Worm (Caenorhabditis elegans) whole organism, L3 larva: ENCODE measurements around the gene Y116A8C.468.

Source experiments
- R02D3.7 ChIP-seq: fragments of 150-350 bp; optimal IDR thresholded peaks from 2 replicates; lab custom pipeline; 2014; ENCODE audit warnings: missing biosample characterization, missing genetic modification characterization
- ZK546.5 ChIP-seq: sonication (generic microtip); optimal IDR thresholded peaks from 2 replicates; lab custom pipeline; 2017; ENCODE audit warnings: missing biosample characterization, missing genetic modification characterization
- aly-2 ChIP-seq: fragments of 150-350 bp; optimal IDR thresholded peaks from 2 replicates; lab custom pipeline; 2014; ENCODE audit warnings: missing biosample characterization, missing genetic modification characterization
- ama-1 ChIP-seq: fragments of 150-350 bp; optimal IDR thresholded peaks from 2 replicates; lab custom pipeline; 2018
- ceh-16 ChIP-seq: sonication (generic microtip); optimal IDR thresholded peaks from 2 replicates; lab custom pipeline; 2017; ENCODE audit warnings: missing biosample characterization, missing genetic modification characterization
- ceh-28 ChIP-seq: fragments of 150-350 bp; optimal IDR thresholded peaks from 2 replicates; lab custom pipeline; 2014; ENCODE audit warnings: missing biosample characterization, missing genetic modification reagents, missing genetic modification characterization
- ceh-82 ChIP-seq: fragments of 150-350 bp; optimal IDR thresholded peaks from 2 replicates; lab custom pipeline; 2014; ENCODE audit warnings: missing biosample characterization, missing genetic modification characterization
- ceh-9 ChIP-seq: sonication (generic microtip); optimal IDR thresholded peaks from 2 replicates; lab custom pipeline; 2018; ENCODE audit warnings: missing biosample characterization, missing genetic modification characterization
- daf-12 ChIP-seq: fragments of 150-350 bp; optimal IDR thresholded peaks from 2 replicates; lab custom pipeline; 2014; ENCODE audit warnings: missing biosample characterization, missing genetic modification reagents, missing genetic modification characterization
- egl-5 ChIP-seq: fragments of 150-350 bp; optimal IDR thresholded peaks from 2 replicates; lab custom pipeline; 2017; ENCODE audit warnings: missing biosample characterization, missing genetic modification reagents, missing genetic modification characterization, inconsistent platforms
- elt-1 ChIP-seq: fragments of 150-350 bp; optimal IDR thresholded peaks from 2 replicates; lab custom pipeline; 2014; ENCODE audit warnings: missing biosample characterization, missing genetic modification characterization
- elt-2 ChIP-seq: sonication (generic microtip); optimal IDR thresholded peaks from 2 replicates; lab custom pipeline; 2016; ENCODE audit warnings: missing genetic modification reagents, mild to moderate bottlenecking, missing genetic modification characterization, missing compliant biosample characterization
- elt-3 ChIP-seq, 3 experiments: fragments of 150-350 bp in 1 of 3; sonication (generic microtip) in 2 of 3; optimal IDR thresholded peaks; 2 replicates in 2 of 3; 4 replicates in 1 of 3; lab custom pipeline; 2014 to 2017; ENCODE audit warnings: missing biosample characterization in 3 of 3, missing genetic modification characterization in 3 of 3
- eor-1 ChIP-seq, 2 experiments: fragments of 150-350 bp; optimal IDR thresholded peaks; 2 replicates each; lab custom pipeline; 2014 to 2018; ENCODE audit warnings: missing biosample characterization in 2 of 2, missing genetic modification characterization in 2 of 2
- fkh-2 ChIP-seq: fragments of 150-350 bp; optimal IDR thresholded peaks from 2 replicates; lab custom pipeline; 2014; ENCODE audit warnings: missing biosample characterization, missing genetic modification reagents, missing genetic modification characterization
- hmg-11 ChIP-seq: sonication (generic microtip); optimal IDR thresholded peaks from 2 replicates; lab custom pipeline; 2016; ENCODE audit warnings: missing genetic modification characterization, missing compliant biosample characterization
- lin-15B ChIP-seq: fragments of 150-350 bp; optimal IDR thresholded peaks from 2 replicates; lab custom pipeline; 2014; ENCODE audit warnings: missing biosample characterization, missing genetic modification characterization
- lin-39 ChIP-seq: fragments of 150-350 bp; optimal IDR thresholded peaks from 2 replicates; lab custom pipeline; 2018; ENCODE audit warnings: missing biosample characterization, missing genetic modification reagents, missing genetic modification characterization
- lsy-12 ChIP-seq: sonication (generic microtip); optimal IDR thresholded peaks from 2 replicates; lab custom pipeline; 2016; ENCODE audit warnings: mild to moderate bottlenecking, missing genetic modification characterization, missing compliant biosample characterization
- mdl-1 ChIP-seq: fragments of 150-350 bp; optimal IDR thresholded peaks from 2 replicates; lab custom pipeline; 2014; ENCODE audit warnings: missing biosample characterization, missing genetic modification characterization
- mml-1 ChIP-seq: fragments of 150-350 bp; sonication (generic microtip); optimal IDR thresholded peaks from 3 replicates; lab custom pipeline; 2014; ENCODE audit warnings: missing biosample characterization, missing genetic modification characterization
- nfya-1 ChIP-seq: sonication (generic microtip); optimal IDR thresholded peaks from 2 replicates; lab custom pipeline; 2017; ENCODE audit warnings: missing genetic modification characterization, mild to moderate bottlenecking, missing compliant biosample characterization, antibody characterized with exemption, moderate library complexity; ENCODE audit not compliant: insufficient read depth
- nhr-11 ChIP-seq: fragments of 150-350 bp; optimal IDR thresholded peaks from 2 replicates; lab custom pipeline; 2014; ENCODE audit warnings: missing biosample characterization, missing genetic modification characterization
- nhr-12 ChIP-seq: fragments of 150-350 bp; optimal IDR thresholded peaks from 2 replicates; lab custom pipeline; 2014; ENCODE audit warnings: missing biosample characterization, missing genetic modification characterization
- nhr-23 ChIP-seq: fragments of 150-350 bp; optimal IDR thresholded peaks from 2 replicates; lab custom pipeline; 2014; ENCODE audit warnings: missing biosample characterization, missing genetic modification reagents, missing genetic modification characterization
- nhr-237 ChIP-seq: fragments of 150-350 bp; optimal IDR thresholded peaks from 2 replicates; lab custom pipeline; 2014; ENCODE audit warnings: missing biosample characterization, missing genetic modification characterization
- nhr-25 ChIP-seq: sonication (generic microtip); optimal IDR thresholded peaks from 2 replicates; lab custom pipeline; 2017; ENCODE audit warnings: missing biosample characterization, missing genetic modification characterization
- nhr-28 ChIP-seq: fragments of 150-350 bp; optimal IDR thresholded peaks from 2 replicates; lab custom pipeline; 2014; ENCODE audit warnings: missing biosample characterization, missing genetic modification characterization
- nhr-43 ChIP-seq: sonication (generic microtip); optimal IDR thresholded peaks from 2 replicates; lab custom pipeline; 2016; ENCODE audit warnings: mild to moderate bottlenecking, missing genetic modification characterization, missing compliant biosample characterization; ENCODE audit not compliant: poor library complexity, severe bottlenecking
- nhr-76 ChIP-seq: fragments of 150-350 bp; sonication (generic microtip); optimal IDR thresholded peaks from 5 replicates; lab custom pipeline; 2014; ENCODE audit warnings: missing biosample characterization, missing genetic modification characterization
- nhr-77 ChIP-seq: fragments of 150-350 bp; optimal IDR thresholded peaks from 2 replicates; lab custom pipeline; 2014; ENCODE audit warnings: missing biosample characterization, missing genetic modification characterization
- pha-4 ChIP-seq: fragments of 150-350 bp; optimal IDR thresholded peaks from 2 replicates; lab custom pipeline; 2014; ENCODE audit warnings: missing biosample characterization, missing genetic modification reagents, missing genetic modification characterization
- sea-2 ChIP-seq: fragments of 150-350 bp; sonication (generic microtip); optimal IDR thresholded peaks from 4 replicates; lab custom pipeline; 2014; ENCODE audit warnings: missing biosample characterization, missing genetic modification reagents, missing genetic modification characterization
- snpc-4 ChIP-seq: fragments of 150-350 bp; optimal IDR thresholded peaks from 2 replicates; lab custom pipeline; 2014; ENCODE audit warnings: missing biosample characterization, missing genetic modification characterization
- tbx-2 ChIP-seq: sonication (generic microtip); optimal IDR thresholded peaks from 2 replicates; lab custom pipeline; 2016; ENCODE audit warnings: mild to moderate bottlenecking, missing genetic modification characterization, missing compliant biosample characterization
- unc-62 ChIP-seq: fragments of 150-350 bp; sonication (generic microtip); optimal IDR thresholded peaks from 4 replicates; lab custom pipeline; 2014; ENCODE audit warnings: missing biosample characterization, missing genetic modification reagents, missing genetic modification characterization
- zag-1 ChIP-seq: fragments of 150-350 bp; optimal IDR thresholded peaks from 2 replicates; lab custom pipeline; 2014; ENCODE audit warnings: missing biosample characterization, missing genetic modification characterization
- ztf-11 ChIP-seq: fragments of 150-350 bp; optimal IDR thresholded peaks from 2 replicates; lab custom pipeline; 2014; ENCODE audit warnings: missing biosample characterization, missing genetic modification characterization

Gene Y116A8C.468

ce11 chrIV:16939001-16939400 is 20.8 kb downstream of the Y116A8C.468 start, which contains the start of gene Y116A8C.10:
Gene Y116A8C.10, minus strand, starts transcription at chrIV:16939101.
- no peak for TF ChIP-seq snpc-4 (tag; lab: Kevin White, UChicago)
- no peak for TF ChIP-seq nhr-23 (tag; lab: Kevin White, UChicago)
- TF ChIP-seq nhr-237 (tag; lab: Kevin White, UChicago) = no peak
- no peak for TF ChIP-seq mml-1 (tag; lab: Kevin White, UChicago)
- TF ChIP-seq egl-5 (tag; lab: Kevin White, UChicago) = no peak
- no peak for TF ChIP-seq ama-1
- TF ChIP-seq nhr-12 (tag; lab: Kevin White, UChicago) = no peak
- TF ChIP-seq zag-1 (tag; lab: Kevin White, UChicago) = no peak
- no peak for TF ChIP-seq tbx-2
- no peak for TF ChIP-seq R02D3.7 (tag; lab: Kevin White, UChicago)
- no peak for TF ChIP-seq daf-12 (tag; lab: Kevin White, UChicago)
- no peak for TF ChIP-seq nhr-25 (tag; lab: Kevin White, UChicago)
- no peak for TF ChIP-seq nhr-77 (tag; lab: Kevin White, UChicago)
- no peak for TF ChIP-seq aly-2 (tag; lab: Kevin White, UChicago)

DNA sequence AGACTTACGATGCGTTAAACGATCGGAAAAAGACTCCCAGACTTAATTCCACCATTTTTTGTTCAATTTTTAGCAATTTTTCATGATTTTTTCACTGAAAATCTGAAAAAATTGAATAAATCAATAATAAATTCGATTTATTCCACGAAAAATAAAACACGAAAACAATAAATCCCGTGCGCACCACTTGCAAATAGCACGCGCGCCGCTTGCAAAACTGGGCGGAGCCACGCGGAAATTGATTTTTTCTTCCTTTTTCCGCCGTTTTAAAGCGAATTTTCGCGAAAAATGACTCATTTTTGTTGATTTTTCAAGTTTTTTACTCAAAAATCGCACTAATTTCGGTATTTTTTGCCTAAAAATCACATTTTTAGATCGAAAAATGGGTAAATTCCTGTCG is 28.6 kb downstream of the Y116A8C.468 start, which contains the start of the genes Y116A8C.9 and arf-6:
TSS of gene Y116A8C.9 (minus strand) at position 55 of the 400 bp plus-strand sequence.
TSS of gene arf-6 (plus strand) at position 375 of the 400 bp plus-strand sequence.
- TF ChIP-seq ZK546.5 (no peak), daf-12 (tag; lab: Kevin White, UChicago) (no peak), elt-1 (tag; lab: Kevin White, UChicago) (no peak), nhr-25 (tag; lab: Kevin White, UChicago) (no peak), fkh-2 (tag; lab: Kevin White, UChicago) (no peak), lin-39 (peak; percentile 11), ceh-28 (peak; percentile 80), nhr-43 (tag; lab: Kevin White, UChicago) (peak; percentile 88), mdl-1 (tag; lab: Kevin White, UChicago) (no peak), nhr-23 (tag; lab: Kevin White, UChicago) (peak; percentile 66), elt-3 (tag; optimal IDR thresholded peaks at IDR 0.05; lab: Kevin White, UChicago) (no peak), nfya-1 (tag; lab: Kevin White, UChicago) (peak; percentile 43), elt-2 (tag; lab: Kevin White, UChicago) (peak; percentile 25), nhr-11 (tag; lab: Kevin White, UChicago) (no peak), ztf-11 (tag; lab: Kevin White, UChicago) (no peak), nhr-12 (tag; lab: Kevin White, UChicago) (no peak), R02D3.7 (tag; lab: Kevin White, UChicago) (peak; percentile 20), hmg-11 (tag; lab: Kevin White, UChicago) (peak; percentile 94), egl-5 (tag; lab: Kevin White, UChicago) (no peak), tbx-2 (peak; percentile 10), unc-62 (GFP tag; lab: Kevin White, UChicago) (no peak), lin-15B (tag; lab: Kevin White, UChicago) (peak; percentile 33), snpc-4 (tag; lab: Kevin White, UChicago) (peak; percentile 77), sea-2 (GFP tag; lab: Kevin White, UChicago) (no peak), ceh-82 (tag; lab: Kevin White, UChicago) (peak; percentile 13), pha-4 (tag; lab: Kevin White, UChicago) (peak; percentile 60)
- TF ChIP-seq, all 47 proteins: peak for 13

DNA sequence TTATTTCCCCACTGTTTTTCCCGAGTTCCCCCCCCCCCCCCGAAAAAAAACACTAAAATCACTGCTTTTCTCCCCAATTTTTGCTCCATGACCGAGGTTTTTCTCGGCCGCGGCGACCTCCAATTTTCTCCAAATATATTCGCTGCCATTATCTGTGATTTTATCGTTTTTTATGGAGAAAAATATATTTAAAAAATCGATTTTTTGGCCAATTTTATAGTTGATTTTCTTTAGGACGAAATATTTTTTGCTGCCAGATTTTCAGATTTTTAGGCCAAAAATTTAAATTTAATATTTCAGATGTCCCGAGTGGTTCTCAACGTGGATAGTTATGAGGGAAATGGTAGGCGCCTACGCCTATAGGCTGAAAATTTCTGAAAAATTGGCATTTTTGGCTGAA is 31.6 kb downstream of the Y116A8C.468 start, which contains the start of gene rad-54.B:
TSS of gene rad-54.B (plus strand) at position 301 of the 400 bp plus-strand sequence.
- TF ChIP-seq ceh-82 (tag; lab: Kevin White, UChicago) (no peak), nhr-12 (tag; lab: Kevin White, UChicago) (no peak), nhr-28 (tag; lab: Kevin White, UChicago) (no peak), sea-2 (GFP tag; lab: Kevin White, UChicago) (no peak), eor-1 (tag; optimal IDR thresholded peaks at IDR 0.05; lab: Kevin White, UChicago) (no peak), lin-15B (tag; lab: Kevin White, UChicago) (no peak), nfya-1 (tag; lab: Kevin White, UChicago) (no peak), ZK546.5 (no peak), ceh-16 (tag; lab: Kevin White, UChicago) (no peak), pha-4 (tag; lab: Kevin White, UChicago) (no peak), lsy-12 (tag; lab: Kevin White, UChicago) (no peak), elt-2 (tag; lab: Kevin White, UChicago) (no peak), nhr-76 (tag; lab: Kevin White, UChicago) (no peak), fkh-2 (tag; lab: Kevin White, UChicago) (no peak), nhr-237 (tag; lab: Kevin White, UChicago) (no peak), ceh-9 (tag; lab: Kevin White, UChicago) (no peak)
- TF ChIP-seq, all 47 proteins: peak for 0
